Fruit fly (Drosophila melanogaster) Kc167 (cell line): ENCODE measurements around the gene CG11131.

Experiments
- Myc ChIP-seq: fragments of >200 bp; optimal IDR thresholded peaks from 2 replicates; lab custom pipeline; 2017; ENCODE audit warnings: missing external identifiers
- Sin3A ChIP-seq: fragments of >200 bp; optimal IDR thresholded peaks from 2 replicates; lab custom pipeline; 2018; ENCODE audit warnings: missing external identifiers
- h ChIP-seq: fragments of >200 bp; optimal IDR thresholded peaks from 3 replicates; lab custom pipeline; 2018; ENCODE audit warnings: missing external identifiers
- insv ChIP-seq: fragments of >200 bp; optimal IDR thresholded peaks from 3 replicates; lab custom pipeline; 2018; ENCODE audit warnings: missing external identifiers
- psq ChIP-seq: fragments of >200 bp; optimal IDR thresholded peaks from 2 replicates; lab custom pipeline; 2017; ENCODE audit warnings: missing external identifiers
- ttk ChIP-seq: sonication (Bioruptor generic); optimal IDR thresholded peaks from 2 replicates; lab custom pipeline; 2017; ENCODE audit warnings: missing external identifiers

DNA sequence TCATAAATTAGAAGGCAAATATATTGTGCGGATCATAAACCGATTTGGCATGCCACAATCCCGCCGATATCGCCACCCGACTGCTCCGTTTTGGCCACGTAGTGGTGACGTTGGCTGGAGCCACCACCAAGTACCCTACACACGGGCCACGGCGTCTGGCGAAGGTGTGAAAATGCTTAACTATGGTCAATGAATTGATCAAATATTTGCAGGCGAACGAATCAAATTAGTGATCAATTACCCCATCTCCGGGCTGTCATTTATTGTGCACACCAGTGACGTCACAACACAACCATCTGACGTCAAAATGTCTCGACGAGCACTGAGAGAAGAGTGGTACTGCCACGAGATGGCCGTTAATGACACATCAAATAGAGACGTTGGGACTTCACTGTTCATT lies 10.9 kb upstream of the CG11131 start:
- TF ChIP-seq h (lab: Kevin White, UChicago) (no peak), psq (lab: Kevin White, UChicago) (no peak), Sin3A (no peak), insv (no peak), Myc (lab: Kevin White, UChicago) (no peak), ttk (lab: Kevin White, UChicago) (no peak)
